Fruit fly (Drosophila melanogaster): Measurements from ENCODE around the gene Tk.

The Tk gene

dm6 chr3R:12016828-12017280, 11.6 kb upstream of the Tk start, which contains the start of the genes DCAF12 and Spt3 (continued):
- TF ChIP-seq wor (GFP tag; IDR thresholded peaks at IDR 0.05) (no peak), Sox100B (GFP tag; optimal IDR thresholded peaks at IDR 0.05) (no peak), BEAF-32 (GFP tag; optimal IDR thresholded peaks at IDR 0.05) (peak; percentile 80), CG8765 (GFP tag; IDR thresholded peaks at IDR 0.05) (0 out of 2 replicates have a peak, but pooled peaks have one; percentile 12), lmd (GFP tag; IDR thresholded peaks at IDR 0.05) (peak; percentile 49), CG42726 (GFP tag; IDR thresholded peaks at IDR 0.05; ENCODE audit: partially characterized antibody) (peak; percentile 63), tgo (GFP tag; IDR thresholded peaks at IDR 0.05) (peak; percentile 61; the same call in 2 of the 3 replicates), mld (GFP tag; IDR thresholded peaks at IDR 0.05; ENCODE audit: partially characterized antibody) (peak; percentile 72; the same call in 1 of the 3 replicates), CG13624 (GFP tag; optimal IDR thresholded peaks at IDR 0.05) (no peak), CG7839 (tag; optimal IDR thresholded peaks at IDR 0.05) (no peak), CG10654 (GFP tag; optimal IDR thresholded peaks at IDR 0.05) (peak; percentile 40), CG30020 (tag; optimal IDR thresholded peaks at IDR 0.05) (peak; percentile 69), CG12155 (GFP tag; optimal IDR thresholded peaks at IDR 0.05) (peak; percentile 7), CG12942 (GFP tag; optimal IDR thresholded peaks at IDR 0.05) (no peak), nerfin-2 (GFP tag; IDR thresholded peaks at IDR 0.05; ENCODE audit: partially characterized antibody) (peak; percentile 70), chn (GFP tag; optimal IDR thresholded peaks at IDR 0.05) (no peak), CG11560 (tag; IDR thresholded peaks at IDR 0.05) (no peak), Eip74EF (GFP tag; optimal IDR thresholded peaks at IDR 0.05) (no peak), Spps (tag; optimal IDR thresholded peaks at IDR 0.05) (peak; percentile 28), CG33557 (GFP tag; optimal IDR thresholded peaks at IDR 0.05) (peak; percentile 61), CG1832 (GFP tag; optimal IDR thresholded peaks at IDR 0.05) (no peak), CG2199 (GFP tag; IDR thresholded peaks at IDR 0.05) (no peak), pfk (GFP tag; optimal IDR thresholded peaks at IDR 0.05) (no peak), CG30431 (GFP tag; optimal IDR thresholded peaks at IDR 0.05) (peak; percentile 40), CG14050 (GFP tag; IDR thresholded peaks at IDR 0.05) (no peak), CG4730 (GFP tag; IDR thresholded peaks at IDR 0.05) (peak; percentile 32; the same call in 1 of the 2 replicates), chinmo (GFP tag; IDR thresholded peaks at IDR 0.05; ENCODE audit: partially characterized antibody) (peak; percentile 81; the same call in 2 of the 4 replicates)

dm6 chr3R:12010202-12010824, 5.0 kb upstream of the Tk start, which contains the start of the genes KLHL18 and GCC185:
Gene KLHL18, minus strand, starts transcription at chr3R:12010434.
Gene GCC185, plus strand, starts transcription at chr3R:12010772.
- TF ChIP-seq ssp (GFP tag; IDR thresholded peaks at IDR 0.05) = peak; percentile 79
- peak; percentile 77 for TF ChIP-seq CG10147 (GFP tag; optimal IDR thresholded peaks at IDR 0.05)
- peak; percentile 66; the same call in 2 of the 3 replicates for TF ChIP-seq CG11093 (GFP tag; IDR thresholded peaks at IDR 0.05)
- TF ChIP-seq NFAT (GFP tag; IDR thresholded peaks at IDR 0.05) = 0 out of 2 replicates have a peak, but pooled peaks have one; percentile 37
- peak; percentile 93 for TF ChIP-seq BEAF-32 (GFP tag; optimal IDR thresholded peaks at IDR 0.05)
- TF ChIP-seq ci (GFP tag; IDR thresholded peaks at IDR 0.05) = no peak
- no peak for TF ChIP-seq mirr (GFP tag; optimal IDR thresholded peaks at IDR 0.05)
- peak; percentile 31 for TF ChIP-seq fu2 (GFP tag; optimal IDR thresholded peaks at IDR 0.05)
- no peak for TF ChIP-seq ATbp (GFP tag; optimal IDR thresholded peaks at IDR 0.05)
- TF ChIP-seq nau (GFP tag; optimal IDR thresholded peaks at IDR 0.05) = no peak
- TF ChIP-seq CG1792 (GFP tag; optimal IDR thresholded peaks at IDR 0.05) = peak; percentile 54
- TF ChIP-seq CG3281 (GFP tag; optimal IDR thresholded peaks at IDR 0.05) = peak; percentile 47
- TF ChIP-seq bbx (GFP tag; IDR thresholded peaks at IDR 0.05; ENCODE audit: partially characterized antibody) = peak; percentile 62
- peak; percentile 79 for TF ChIP-seq HLH54F (GFP tag; optimal IDR thresholded peaks at IDR 0.05)
- TF ChIP-seq Stat92E (GFP tag; optimal IDR thresholded peaks at IDR 0.05) = no peak
- TF ChIP-seq CG12769 (tag; optimal IDR thresholded peaks at IDR 0.05) = no peak
- peak; percentile 35 for TF ChIP-seq CG8281 (tag; optimal IDR thresholded peaks at IDR 0.05)
- TF ChIP-seq Tbp (GFP tag; optimal IDR thresholded peaks at IDR 0.05) = no peak
- TF ChIP-seq CG4404 (GFP tag; IDR thresholded peaks at IDR 0.05) = peak; percentile 90
- TF ChIP-seq Six4 (GFP tag; optimal IDR thresholded peaks at IDR 0.05) = peak; percentile 64
- no peak for TF ChIP-seq CG11696 (GFP tag; IDR thresholded peaks at IDR 0.05)
- no peak for TF ChIP-seq gt (GFP tag; IDR thresholded peaks at IDR 0.05)
- TF ChIP-seq hb (GFP tag; IDR thresholded peaks at IDR 0.05; ENCODE audit: partially characterized antibody) = peak; percentile 78
